Fruit fly (Drosophila melanogaster): ENCODE measurements around the gene zormin.
A peak's percentile ranks its signal among the peaks of the same experiment; 100 is the strongest.

The zormin gene

dm6 chr3L:2162623-2163022, 11.1 kb upstream of the zormin start:
- no peak for TF ChIP-seq CG8478 (optimal IDR thresholded peaks at IDR 0.05)
- no peak for TF ChIP-seq Dll (optimal IDR thresholded peaks at IDR 0.05)
- TF ChIP-seq psq (optimal IDR thresholded peaks at IDR 0.05) = no peak
- no peak for TF ChIP-seq usp (GFP tag; optimal IDR thresholded peaks at IDR 0.05)
- TF ChIP-seq pan (optimal IDR thresholded peaks at IDR 0.05) = no peak
- no peak for TF ChIP-seq EcR (GFP tag; optimal IDR thresholded peaks at IDR 0.05)

- no peak for TF ChIP-seq psq (optimal IDR thresholded peaks at IDR 0.05)
- TF ChIP-seq EcR (GFP tag; optimal IDR thresholded peaks at IDR 0.05) = no peak
- TF ChIP-seq CG8478 (optimal IDR thresholded peaks at IDR 0.05) = no peak
- TF ChIP-seq usp (GFP tag; optimal IDR thresholded peaks at IDR 0.05) = no peak
- TF ChIP-seq Dll (optimal IDR thresholded peaks at IDR 0.05) = no peak
- TF ChIP-seq pan (optimal IDR thresholded peaks at IDR 0.05) = no peak
Measured at dm6 chr3L:2162019-2162418, 10.5 kb upstream of the zormin start.

- TF ChIP-seq Dll (optimal IDR thresholded peaks at IDR 0.05) (no peak), EcR (GFP tag; optimal IDR thresholded peaks at IDR 0.05) (no peak), psq (optimal IDR thresholded peaks at IDR 0.05) (no peak), CG8478 (optimal IDR thresholded peaks at IDR 0.05) (no peak), usp (GFP tag; optimal IDR thresholded peaks at IDR 0.05) (no peak), pan (optimal IDR thresholded peaks at IDR 0.05) (no peak)
Measured at dm6 chr3L:2159817-2160216, 8.3 kb upstream of the zormin start.

- no peak for TF ChIP-seq CG8478 (optimal IDR thresholded peaks at IDR 0.05)
- TF ChIP-seq pan (optimal IDR thresholded peaks at IDR 0.05) = no peak
- TF ChIP-seq Dll (optimal IDR thresholded peaks at IDR 0.05) = no peak
- TF ChIP-seq EcR (GFP tag; optimal IDR thresholded peaks at IDR 0.05) = no peak
- TF ChIP-seq psq (optimal IDR thresholded peaks at IDR 0.05) = no peak
- no peak for TF ChIP-seq usp (GFP tag; optimal IDR thresholded peaks at IDR 0.05)
Measured at dm6 chr3L:2158689-2159310, 7.3 kb upstream of the zormin start.

dm6 chr3L:2157427-2157931, 6.0 kb upstream of the zormin start:
- TF ChIP-seq usp (GFP tag; optimal IDR thresholded peaks at IDR 0.05) (no peak), Dll (optimal IDR thresholded peaks at IDR 0.05) (no peak), CG8478 (optimal IDR thresholded peaks at IDR 0.05) (no peak), pan (optimal IDR thresholded peaks at IDR 0.05) (no peak), EcR (GFP tag; optimal IDR thresholded peaks at IDR 0.05) (no peak), psq (optimal IDR thresholded peaks at IDR 0.05) (no peak)

- TF ChIP-seq CG8478 (optimal IDR thresholded peaks at IDR 0.05) = no peak
- TF ChIP-seq EcR (GFP tag; optimal IDR thresholded peaks at IDR 0.05) = peak in 1 of 2 experiments; percentile 29
- TF ChIP-seq pan (optimal IDR thresholded peaks at IDR 0.05) = no peak
- TF ChIP-seq usp (GFP tag; optimal IDR thresholded peaks at IDR 0.05) = no peak
- TF ChIP-seq psq (optimal IDR thresholded peaks at IDR 0.05) = no peak
Measured at dm6 chr3L:2152730-2153129, 1.2 kb upstream of the zormin start.

dm6 chr3L:2149664-2150063, 1.8 kb downstream of the zormin start:
- TF ChIP-seq Dll (optimal IDR thresholded peaks at IDR 0.05) (no peak), psq (optimal IDR thresholded peaks at IDR 0.05) (no peak), pan (optimal IDR thresholded peaks at IDR 0.05) (no peak), EcR (GFP tag; optimal IDR thresholded peaks at IDR 0.05) (no peak), CG8478 (optimal IDR thresholded peaks at IDR 0.05) (no peak), usp (GFP tag; optimal IDR thresholded peaks at IDR 0.05) (no peak)

dm6 chr3L:2147767-2148166, 3.7 kb downstream of the zormin start:
- no peak for TF ChIP-seq psq (optimal IDR thresholded peaks at IDR 0.05)
- TF ChIP-seq pan (optimal IDR thresholded peaks at IDR 0.05) = no peak
- TF ChIP-seq usp (GFP tag; optimal IDR thresholded peaks at IDR 0.05) = no peak
- TF ChIP-seq CG8478 (optimal IDR thresholded peaks at IDR 0.05) = no peak
- TF ChIP-seq Dll (optimal IDR thresholded peaks at IDR 0.05) = no peak
- no peak for TF ChIP-seq EcR (GFP tag; optimal IDR thresholded peaks at IDR 0.05)

- TF ChIP-seq psq (optimal IDR thresholded peaks at IDR 0.05) (no peak), CG8478 (optimal IDR thresholded peaks at IDR 0.05) (no peak), Dll (optimal IDR thresholded peaks at IDR 0.05) (no peak), EcR (GFP tag; optimal IDR thresholded peaks at IDR 0.05) (no peak), usp (GFP tag; optimal IDR thresholded peaks at IDR 0.05) (no peak), pan (optimal IDR thresholded peaks at IDR 0.05) (no peak)
Measured at dm6 chr3L:2145019-2145418, 6.5 kb downstream of the zormin start.

dm6 chr3L:2144355-2144754, 7.1 kb downstream of the zormin start:
- TF ChIP-seq psq (optimal IDR thresholded peaks at IDR 0.05) (no peak), EcR (GFP tag; optimal IDR thresholded peaks at IDR 0.05) (no peak), usp (GFP tag; optimal IDR thresholded peaks at IDR 0.05) (no peak), CG8478 (optimal IDR thresholded peaks at IDR 0.05) (no peak), Dll (optimal IDR thresholded peaks at IDR 0.05) (no peak), pan (optimal IDR thresholded peaks at IDR 0.05) (no peak)

dm6 chr3L:2142435-2142834, 9.1 kb downstream of the zormin start:
- TF ChIP-seq pan (optimal IDR thresholded peaks at IDR 0.05) (no peak), psq (optimal IDR thresholded peaks at IDR 0.05) (no peak), EcR (GFP tag; optimal IDR thresholded peaks at IDR 0.05) (no peak)

dm6 chr3L:2136419-2136818, 15.1 kb downstream of the zormin start:
- TF ChIP-seq CG8478 (optimal IDR thresholded peaks at IDR 0.05) = no peak
- TF ChIP-seq EcR (GFP tag; optimal IDR thresholded peaks at IDR 0.05) = no peak
- TF ChIP-seq psq (optimal IDR thresholded peaks at IDR 0.05) = no peak
- TF ChIP-seq usp (GFP tag; optimal IDR thresholded peaks at IDR 0.05) = no peak
- no peak for TF ChIP-seq pan (optimal IDR thresholded peaks at IDR 0.05)
- no peak for TF ChIP-seq Dll (optimal IDR thresholded peaks at IDR 0.05)

- TF ChIP-seq EcR (GFP tag; optimal IDR thresholded peaks at IDR 0.05) (no peak), CG8478 (optimal IDR thresholded peaks at IDR 0.05) (no peak)
Measured at dm6 chr3L:2122333-2122732, 29.2 kb downstream of the zormin start.

Measured in whole organism.